Fruit fly (Drosophila melanogaster) whole organism, pupa: Measurements from ENCODE around the gene 825-Oak.

Experiments
- CG12605 ChIP-seq: fragments of 200-800 bp; sonication (Bioruptor generic); IDR thresholded peaks from 2 replicates; pipeline ENCODE4 v1.3.6; 2022; ENCODE audit warnings: missing biosample characterization, missing genetic modification characterization
- CG14655 ChIP-seq: fragments of 200-800 bp; sonication (Bioruptor generic); optimal IDR thresholded peaks from 3 replicates; lab custom pipeline; 2017; ENCODE audit warnings: mild to moderate bottlenecking, missing biosample characterization, missing genetic modification reagents, missing genetic modification characterization
- CG32121 ChIP-seq: fragments of 200-800 bp; sonication (Bioruptor generic); IDR thresholded peaks from 2 replicates; pipeline ENCODE4 v1.3.6; 2022; ENCODE audit warnings: missing biosample characterization, missing genetic modification characterization
- CG4496 ChIP-seq: fragments of 200-800 bp; sonication (Bioruptor generic); IDR thresholded peaks from 3 replicates; pipeline ENCODE4 v1.3.6; 2022; ENCODE audit warnings: missing biosample characterization, missing genetic modification characterization
- EcR ChIP-seq: fragments of 200-800 bp; sonication (Bioruptor generic); optimal IDR thresholded peaks from 3 replicates; lab custom pipeline; 2019; ENCODE audit warnings: missing biosample characterization, missing genetic modification characterization, mild to moderate bottlenecking, moderate library complexity, missing genetic modification reagents
- Ets98B ChIP-seq: fragments of 200-800 bp; sonication (Bioruptor generic); IDR thresholded peaks from 2 replicates; pipeline ENCODE4 v1.3.6; 2022; ENCODE audit warnings: missing biosample characterization, missing genetic modification characterization
- Pif1A ChIP-seq: fragments of 200-800 bp; sonication (Bioruptor generic); optimal IDR thresholded peaks from 3 replicates; lab custom pipeline; 2016; ENCODE audit warnings: missing biosample characterization, missing genetic modification characterization
- Pif1B ChIP-seq: fragments of 200-800 bp; sonication (Bioruptor generic); optimal IDR thresholded peaks from 3 replicates; lab custom pipeline; 2016; ENCODE audit warnings: missing biosample characterization, missing genetic modification characterization
- rn ChIP-seq: fragments of 200-800 bp; sonication (Bioruptor generic); IDR thresholded peaks from 2 replicates; pipeline ENCODE4 v1.3.6; 2022; ENCODE audit warnings: missing biosample characterization, missing genetic modification characterization

- TF ChIP-seq CG12605 (no peak), Pif1A (GFP tag; lab: Kevin White, UChicago) (no peak), rn (GFP tag; lab: Robert Waterston, UW) (no peak), CG4496 (GFP tag; lab: Robert Waterston, UW) (no peak), EcR (GFP tag; lab: Kevin White, UChicago) (no peak), CG14655 (GFP tag; lab: Kevin White, UChicago) (no peak), Ets98B (GFP tag; lab: Robert Waterston, UW) (no peak), Pif1B (GFP tag; lab: Kevin White, UChicago) (no peak), CG32121 (no peak)
These were observed 46.2 kb upstream of the 825-Oak start, which contains the start of gene Cpr76Ba for dm6 chr3L:19518232-19518631.
